Fruit fly (Drosophila melanogaster): ENCODE data around the gene CG7290.

Gene CG7290

DNA sequence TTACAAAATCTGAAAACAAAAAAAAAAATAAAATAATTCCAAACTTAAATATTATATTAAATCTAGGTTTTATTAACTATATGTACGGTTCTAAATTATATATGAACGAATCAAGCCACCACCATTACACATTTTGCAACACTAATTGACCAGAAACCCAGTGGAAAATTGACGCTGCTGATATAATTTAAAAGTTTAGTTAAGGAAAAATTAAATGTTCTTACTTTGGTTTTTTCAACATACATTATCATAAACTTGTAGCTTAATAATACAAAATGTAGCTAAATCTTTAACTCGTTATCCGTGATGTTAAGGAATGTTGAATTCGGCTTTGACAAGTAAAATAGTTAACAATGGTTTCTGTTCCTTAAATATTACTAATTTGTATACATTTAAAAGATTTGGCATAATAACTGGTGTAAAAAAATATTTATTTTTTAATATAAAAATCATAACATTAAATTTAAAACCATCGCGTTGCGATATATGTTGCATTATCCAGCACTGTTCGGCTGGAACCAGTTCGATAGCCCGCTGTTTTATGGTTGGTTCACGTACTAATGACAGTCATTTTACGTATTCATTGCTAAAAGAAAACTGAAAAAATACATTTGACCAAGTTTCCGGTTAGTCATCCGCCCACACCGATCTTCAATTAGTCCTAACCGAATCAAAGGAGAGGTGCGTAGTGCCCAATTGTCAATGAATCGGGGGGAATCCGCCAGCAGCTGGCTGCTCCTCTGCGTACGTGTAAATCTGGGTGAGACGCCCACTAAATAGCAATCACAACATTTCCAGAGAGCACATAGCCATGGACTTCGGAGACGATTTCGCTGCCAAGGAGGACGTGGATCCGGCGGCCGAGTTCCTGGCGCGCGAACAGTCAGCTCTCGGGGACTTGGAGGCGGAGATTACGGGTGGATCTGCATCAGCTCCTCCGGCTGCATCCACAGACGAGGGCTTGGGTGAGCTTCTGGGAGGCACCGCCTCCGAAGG lies 36.4 kb upstream of the CG7290 start (continued):
- peak; percentile 29 for TF ChIP-seq tio (GFP tag; optimal IDR thresholded peaks at IDR 0.05)
- peak; percentile 10; the same call in 1 of the 3 replicates for TF ChIP-seq H15 (GFP tag; IDR thresholded peaks at IDR 0.05)
- no peak for TF ChIP-seq sens-2 (GFP tag; IDR thresholded peaks at IDR 0.05)
- peak; percentile 66 for TF ChIP-seq slbo (GFP tag; IDR thresholded peaks at IDR 0.05)
- peak; percentile 48; the same call in 1 of the 2 replicates for TF ChIP-seq CG4730 (GFP tag; IDR thresholded peaks at IDR 0.05)
- TF ChIP-seq Chrac-16 (GFP tag; optimal IDR thresholded peaks at IDR 0.05): peak; percentile 53
- TF ChIP-seq CG16863 (GFP tag; optimal IDR thresholded peaks at IDR 0.05): no peak
- TF ChIP-seq Hsf (GFP tag; optimal IDR thresholded peaks at IDR 0.05): peak; percentile 25
- TF ChIP-seq ci (GFP tag; IDR thresholded peaks at IDR 0.05): peak; percentile 52
- TF ChIP-seq CG5180 (GFP tag; optimal IDR thresholded peaks at IDR 0.05): peak; percentile 10
- TF ChIP-seq CG6765 (GFP tag; optimal IDR thresholded peaks at IDR 0.05): peak; percentile 9
- 0 out of 3 replicates have a peak, but pooled peaks have one; percentile 45 for TF ChIP-seq so (GFP tag; IDR thresholded peaks at IDR 0.05)
- peak; percentile 48 for TF ChIP-seq Abd-B (GFP tag; optimal IDR thresholded peaks at IDR 0.05)
- TF ChIP-seq CG30020 (tag; optimal IDR thresholded peaks at IDR 0.05): peak; percentile 15
- TF ChIP-seq CG10543 (GFP tag; optimal IDR thresholded peaks at IDR 0.05): peak; percentile 67
- peak; percentile 77 for TF ChIP-seq gem (tag; optimal IDR thresholded peaks at IDR 0.05)
- no peak for TF ChIP-seq CHES-1-like (GFP tag; optimal IDR thresholded peaks at IDR 0.05)
- no peak for TF ChIP-seq CG4360 (GFP tag; IDR thresholded peaks at IDR 0.05)
- TF ChIP-seq CG11696 (GFP tag; IDR thresholded peaks at IDR 0.05): 0 out of 2 replicates have a peak, but pooled peaks have one; percentile 40
- TF ChIP-seq kah (GFP tag; optimal IDR thresholded peaks at IDR 0.05): no peak
- TF ChIP-seq pnt (GFP tag; optimal IDR thresholded peaks at IDR 0.05): no peak
- peak; percentile 7 for TF ChIP-seq stwl (tag; optimal IDR thresholded peaks at IDR 0.05)
- TF ChIP-seq eyg (GFP tag; optimal IDR thresholded peaks at IDR 0.05): no peak
- peak; percentile 14 for TF ChIP-seq CG13894 (tag; optimal IDR thresholded peaks at IDR 0.05)
- TF ChIP-seq D19A (tag; optimal IDR thresholded peaks at IDR 0.05): peak; percentile 42
- no peak for TF ChIP-seq ham (GFP tag; IDR thresholded peaks at IDR 0.05)
- TF ChIP-seq bigmax (GFP tag; optimal IDR thresholded peaks at IDR 0.05): no peak
- peak; percentile 35 for TF ChIP-seq Aef1 (GFP tag; IDR thresholded peaks at IDR 0.05)
- TF ChIP-seq Gug (GFP tag; IDR thresholded peaks at IDR 0.05): peak; percentile 42; the same call in 3 of the 4 replicates
- peak; percentile 4 for TF ChIP-seq ems (GFP tag; optimal IDR thresholded peaks at IDR 0.05)
- peak; percentile 75 for TF ChIP-seq CG13424 (tag; optimal IDR thresholded peaks at IDR 0.05)
- TF ChIP-seq CG6683 (GFP tag; optimal IDR thresholded peaks at IDR 0.05): peak; percentile 4
- peak; percentile 52 for TF ChIP-seq Doc3 (GFP tag; IDR thresholded peaks at IDR 0.05; ENCODE audit: partially characterized antibody)
- TF ChIP-seq CG12299 (tag; optimal IDR thresholded peaks at IDR 0.05): peak; percentile 54
- TF ChIP-seq unpg (GFP tag; optimal IDR thresholded peaks at IDR 0.05): peak; percentile 33
- TF ChIP-seq sisA (GFP tag; IDR thresholded peaks at IDR 0.05): 0 out of 2 replicates have a peak, but pooled peaks have one; percentile 34
- peak; percentile 34 for TF ChIP-seq fd96Cb (tag; optimal IDR thresholded peaks at IDR 0.05)
- peak; percentile 58 for TF ChIP-seq Nf-YC (tag; optimal IDR thresholded peaks at IDR 0.05)
- no peak for TF ChIP-seq Camta (GFP tag; optimal IDR thresholded peaks at IDR 0.05)
- TF ChIP-seq CG11695 (GFP tag; IDR thresholded peaks at IDR 0.05): peak; percentile 49; the same call in 2 of the 3 replicates
- no peak for TF ChIP-seq CG6854 (GFP tag; optimal IDR thresholded peaks at IDR 0.05)
- peak; percentile 63 for TF ChIP-seq inv (GFP tag; IDR thresholded peaks at IDR 0.05; ENCODE audit: partially characterized antibody)
- TF ChIP-seq wor (GFP tag; IDR thresholded peaks at IDR 0.05): peak; percentile 34; the same call in 1 of the 2 replicates
- peak; percentile 39 for TF ChIP-seq CG1602 (GFP tag; optimal IDR thresholded peaks at IDR 0.05)
- peak; percentile 79 for TF ChIP-seq CoRest (tag; optimal IDR thresholded peaks at IDR 0.05)
- TF ChIP-seq Hr51 (GFP tag; optimal IDR thresholded peaks at IDR 0.05): peak in 1 of 2 experiments; percentile 73
- peak; percentile 43; the same call in 1 of the 2 replicates for TF ChIP-seq ara (GFP tag; IDR thresholded peaks at IDR 0.05)

Measured in whole organism, embryonic.